Fruit fly (Drosophila melanogaster) whole organism, adult: ENCODE data around the gene Bin1.

Experiments
- CG11617 ChIP-seq: fragments of 200-800 bp; sonication (Bioruptor generic); optimal IDR thresholded peaks from 2 replicates; lab custom pipeline; 2017; ENCODE audit warnings: mild to moderate bottlenecking, missing biosample characterization, missing genetic modification reagents, missing genetic modification characterization
- CG12768 ChIP-seq: fragments of 200-800 bp; sonication (Bioruptor generic); optimal IDR thresholded peaks from 2 replicates; lab custom pipeline; 2017; ENCODE audit warnings: missing biosample characterization, missing genetic modification characterization, mild to moderate bottlenecking, moderate library complexity, missing genetic modification reagents
- CG14711 ChIP-seq: fragments of 200-800 bp; sonication (Bioruptor generic); optimal IDR thresholded peaks from 2 replicates; lab custom pipeline; 2018; ENCODE audit warnings: missing biosample characterization, mild to moderate bottlenecking, missing genetic modification characterization, moderate library complexity
- CG1620 ChIP-seq: fragments of 200-800 bp; sonication (Bioruptor generic); optimal IDR thresholded peaks from 2 replicates; lab custom pipeline; 2016; ENCODE audit warnings: missing biosample characterization, missing genetic modification characterization
- CG33017 ChIP-seq: fragments of 200-800 bp; sonication (Bioruptor generic); optimal IDR thresholded peaks from 2 replicates; lab custom pipeline; 2018; ENCODE audit warnings: missing biosample characterization, mild to moderate bottlenecking, missing genetic modification characterization, moderate library complexity
- CG5204 ChIP-seq: fragments of 200-800 bp; sonication (Bioruptor generic); optimal IDR thresholded peaks from 2 replicates; lab custom pipeline; 2016; ENCODE audit warnings: missing biosample characterization, missing genetic modification characterization
- CG7045 ChIP-seq: fragments of 200-800 bp; sonication (Bioruptor generic); optimal IDR thresholded peaks from 2 replicates; lab custom pipeline; 2017; ENCODE audit warnings: missing biosample characterization, mild to moderate bottlenecking, missing genetic modification characterization
- CG7101 ChIP-seq: fragments of 200-800 bp; sonication (Bioruptor generic); optimal IDR thresholded peaks from 2 replicates; lab custom pipeline; 2018; ENCODE audit warnings: missing biosample characterization, mild to moderate bottlenecking, missing genetic modification characterization, moderate library complexity
- Clk ChIP-seq: fragments of 200-800 bp; sonication (Bioruptor generic); optimal IDR thresholded peaks from 2 replicates; lab custom pipeline; 2017; ENCODE audit warnings: missing biosample characterization, missing genetic modification characterization
- Crg-1 ChIP-seq: fragments of 200-800 bp; sonication (Bioruptor generic); optimal IDR thresholded peaks from 2 replicates; lab custom pipeline; 2016; ENCODE audit warnings: missing biosample characterization, missing genetic modification characterization
- Hr96 ChIP-seq: fragments of 200-800 bp; sonication (Bioruptor generic); optimal IDR thresholded peaks from 2 replicates; lab custom pipeline; 2016; ENCODE audit warnings: missing biosample characterization, missing genetic modification characterization
- Mnt ChIP-seq: fragments of 200-800 bp; sonication (Bioruptor generic); optimal IDR thresholded peaks from 2 replicates; lab custom pipeline; 2016; ENCODE audit warnings: missing biosample characterization, mild to moderate bottlenecking, missing genetic modification characterization
- bab1 ChIP-seq: fragments of 200-800 bp; sonication (Bioruptor generic); optimal IDR thresholded peaks from 3 replicates; lab custom pipeline; 2019; ENCODE audit warnings: missing biosample characterization, mild to moderate bottlenecking, missing genetic modification characterization, moderate library complexity
- cic ChIP-seq: fragments of 200-800 bp; sonication (Bioruptor generic); optimal IDR thresholded peaks from 2 replicates; lab custom pipeline; 2017; ENCODE audit warnings: missing biosample characterization, mild to moderate bottlenecking, missing genetic modification characterization, moderate library complexity
- cnc ChIP-seq, 2 experiments: fragments of >200 bp; optimal IDR thresholded peaks; 2 replicates each; lab custom pipeline; 2017
- kay ChIP-seq: fragments of 200-800 bp; sonication (Bioruptor generic); peaks from one replicate; lab custom pipeline; 2016; ENCODE audit warnings: missing biosample characterization, missing genetic modification characterization, borderline replicate concordance
- ovo ChIP-seq: fragments of 200-800 bp; sonication (Bioruptor generic); optimal IDR thresholded peaks from 2 replicates; lab custom pipeline; 2016; ENCODE audit warnings: missing biosample characterization, missing genetic modification characterization
- pad ChIP-seq: fragments of 200-800 bp; sonication (Bioruptor generic); optimal IDR thresholded peaks from 3 replicates; lab custom pipeline; 2017; ENCODE audit warnings: missing biosample characterization, missing genetic modification characterization, mild to moderate bottlenecking, moderate library complexity, missing genetic modification reagents
- tj ChIP-seq: fragments of 200-800 bp; sonication (Bioruptor generic); optimal IDR thresholded peaks from 3 replicates; lab custom pipeline; 2017; ENCODE audit warnings: missing biosample characterization, mild to moderate bottlenecking, missing genetic modification characterization, moderate library complexity
- toe ChIP-seq: fragments of 200-800 bp; sonication (Bioruptor generic); optimal IDR thresholded peaks from 2 replicates; lab custom pipeline; 2016; ENCODE audit warnings: missing biosample characterization, missing genetic modification characterization

Gene Bin1

DNA sequence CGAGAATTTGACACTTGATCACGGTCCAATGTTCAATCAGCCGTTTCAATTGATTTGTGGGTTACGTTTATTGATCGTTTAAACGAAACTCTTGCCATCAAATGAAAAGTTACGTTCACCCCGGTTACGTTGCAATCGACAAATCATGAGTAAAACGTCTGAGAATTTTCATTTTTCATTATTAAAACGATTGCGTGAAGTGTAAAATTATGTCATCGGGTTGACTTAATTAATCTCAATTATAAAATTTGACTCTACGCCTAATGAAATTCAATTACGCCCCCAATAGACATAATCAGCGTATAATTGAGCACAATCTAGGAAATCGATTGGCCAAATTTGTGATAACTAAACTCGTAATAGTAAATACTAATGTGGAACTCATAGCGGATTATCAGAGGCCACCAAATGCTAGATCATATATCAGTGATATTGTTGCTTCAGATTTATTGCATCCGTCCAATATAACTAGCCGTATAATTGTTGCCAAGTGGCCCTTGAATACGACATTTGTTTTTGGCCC lies 11.2 kb upstream of the Bin1 start:
- TF ChIP-seq bab1 (no peak), CG14711 (no peak), tj (GFP tag; lab: Kevin White, UChicago) (no peak), kay (GFP tag; lab: Kevin White, UChicago) (peak; percentile 30), CG1620 (GFP tag; lab: Kevin White, UChicago) (no peak)

dm6 chr3R:16190782-16191181 lies 1.4 kb upstream of the Bin1 start:
- TF ChIP-seq CG1620 (GFP tag; lab: Kevin White, UChicago) (no peak), cic (peak; percentile 94), tj (GFP tag; lab: Kevin White, UChicago) (peak; percentile 43)

- TF ChIP-seq CG5204 (GFP tag; lab: Kevin White, UChicago) (no peak), tj (GFP tag; lab: Kevin White, UChicago) (peak; percentile 85)
These were observed 909 bp upstream of the Bin1 start for dm6 chr3R:16190183-16190763.

DNA sequence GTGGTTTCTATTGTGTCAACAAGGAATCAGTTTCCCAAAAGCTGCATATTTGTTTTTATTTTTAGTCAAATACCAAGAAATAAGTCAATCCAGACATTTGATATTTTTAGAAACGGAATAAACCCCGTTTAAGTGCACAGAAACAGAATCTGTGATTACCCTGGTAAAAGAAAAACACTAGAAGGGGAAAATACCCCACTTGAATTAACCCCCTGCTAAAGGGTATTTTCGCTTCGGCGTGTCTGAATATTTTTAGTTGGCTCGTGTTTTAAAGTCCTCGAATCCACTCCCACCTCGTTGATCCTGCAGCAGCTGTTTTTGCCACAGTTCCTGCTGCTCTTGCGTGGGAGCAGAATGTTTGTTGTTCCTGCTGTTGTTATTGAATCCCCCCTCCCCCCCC lies 1.6 kb downstream of the Bin1 start:
- TF ChIP-seq Clk (GFP tag; lab: Kevin White, UChicago) (no peak), CG7101 (no peak), CG14711 (no peak), Crg-1 (GFP tag; lab: Kevin White, UChicago) (no peak), cnc (optimal IDR thresholded peaks at IDR 0.05; lab: Kevin White, UChicago) (no peak), kay (GFP tag; lab: Kevin White, UChicago) (no peak), CG11617 (GFP tag; lab: Kevin White, UChicago) (no peak), Mnt (GFP tag; lab: Kevin White, UChicago) (no peak), toe (GFP tag; lab: Kevin White, UChicago) (no peak), ovo (GFP tag; lab: Kevin White, UChicago) (no peak), tj (GFP tag; lab: Kevin White, UChicago) (no peak), CG33017 (tag; lab: Kevin White, UChicago) (no peak), CG1620 (GFP tag; lab: Kevin White, UChicago) (no peak)

DNA sequence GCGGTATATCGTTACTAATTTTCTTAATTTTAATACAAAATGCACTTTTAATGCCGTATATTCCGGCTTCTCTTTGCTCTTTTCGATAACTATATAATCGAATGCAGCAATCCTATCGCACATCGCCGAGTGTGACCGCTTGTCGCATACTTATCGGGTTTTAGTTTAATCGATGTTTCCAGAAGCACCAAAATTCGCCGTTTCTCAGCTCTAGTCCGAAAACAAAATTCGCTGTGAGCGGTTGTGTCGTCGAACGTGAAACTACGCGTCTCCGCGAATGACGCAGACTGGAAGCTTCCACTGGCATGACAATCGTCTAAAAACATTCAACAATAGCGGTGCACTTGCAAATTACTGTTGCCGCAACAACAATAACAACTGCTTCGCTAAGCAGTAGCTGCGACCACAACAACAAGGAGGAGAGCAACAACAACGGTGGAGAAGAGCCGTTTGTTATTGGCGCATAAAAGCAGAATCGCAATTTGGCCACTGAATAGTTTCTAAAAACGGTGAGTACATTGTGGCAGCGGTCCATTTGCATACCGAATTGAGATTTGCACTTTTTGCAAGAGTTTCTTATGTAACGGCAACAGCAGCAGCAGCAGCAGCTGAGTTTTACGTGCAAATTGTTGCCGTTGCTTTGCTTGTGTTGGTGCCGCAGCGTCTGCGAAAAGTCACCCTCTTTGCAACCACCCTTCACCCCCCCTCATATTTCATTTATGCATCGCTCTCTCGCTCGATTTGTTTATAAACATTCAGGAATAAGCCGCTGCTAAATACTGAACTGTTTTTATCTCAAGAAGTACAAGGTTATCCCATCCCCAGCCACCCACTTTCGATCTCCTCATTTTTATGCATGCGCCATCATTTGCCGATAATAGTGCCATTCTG lies 2.3 kb downstream of the Bin1 start, which contains the start of gene sra:
sra (plus strand) TSS at position 209 of the 891 bp plus-strand sequence.
- TF ChIP-seq Mnt (GFP tag; lab: Kevin White, UChicago) (peak; percentile 66), CG7101 (peak; percentile 31), Hr96 (GFP tag; lab: Kevin White, UChicago) (no peak), cic (peak; percentile 37), ovo (GFP tag; lab: Kevin White, UChicago) (peak; percentile 27), toe (GFP tag; lab: Kevin White, UChicago) (no peak), CG12768 (GFP tag; lab: Kevin White, UChicago) (no peak), cnc (optimal IDR thresholded peaks at IDR 0.05; lab: Kevin White, UChicago) (no peak), CG33017 (tag; lab: Kevin White, UChicago) (peak; percentile 36), bab1 (peak; percentile 80), pad (GFP tag; lab: Kevin White, UChicago) (peak; percentile 22), CG14711 (peak; percentile 39), CG11617 (GFP tag; lab: Kevin White, UChicago) (peak; percentile 62), tj (GFP tag; lab: Kevin White, UChicago) (peak; percentile 71), CG7045 (GFP tag; lab: Kevin White, UChicago) (no peak), kay (GFP tag; lab: Kevin White, UChicago) (no peak), Clk (GFP tag; lab: Kevin White, UChicago) (no peak), CG5204 (GFP tag; lab: Kevin White, UChicago) (no peak), Crg-1 (GFP tag; lab: Kevin White, UChicago) (peak; percentile 44), CG1620 (GFP tag; lab: Kevin White, UChicago) (peak; percentile 29)

DNA sequence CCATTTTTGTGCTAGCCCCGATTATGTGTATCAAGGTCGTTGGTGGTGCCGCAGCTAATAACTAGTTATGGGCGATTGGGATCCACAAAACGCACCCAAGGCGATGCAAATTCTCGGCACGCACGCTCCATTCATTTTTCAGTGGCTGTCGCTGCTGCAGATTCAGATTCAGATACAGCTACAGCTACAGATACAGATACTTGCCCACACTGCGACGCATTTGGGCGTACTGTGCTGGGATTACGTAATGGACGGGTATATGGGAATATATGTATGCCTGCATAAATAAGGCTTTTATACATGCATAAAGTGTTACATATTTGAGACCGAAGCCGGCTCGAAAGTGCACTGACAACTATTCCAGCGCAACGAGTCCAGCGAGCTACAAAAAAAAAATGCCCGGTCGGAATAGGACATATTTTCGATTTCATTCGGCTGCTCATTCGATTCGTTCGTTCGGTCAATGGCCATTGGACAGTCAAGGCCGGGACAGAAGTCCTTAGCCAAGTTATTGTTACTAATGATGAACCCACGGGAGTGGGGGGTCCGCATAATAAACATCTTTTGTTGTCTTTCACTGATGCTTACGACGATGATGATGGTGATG lies 7.0 kb downstream of the Bin1 start:
- TF ChIP-seq Clk (GFP tag; lab: Kevin White, UChicago) = no peak
- TF ChIP-seq pad (GFP tag; lab: Kevin White, UChicago) = no peak
- no peak for TF ChIP-seq CG1620 (GFP tag; lab: Kevin White, UChicago)
- no peak for TF ChIP-seq Hr96 (GFP tag; lab: Kevin White, UChicago)
- TF ChIP-seq tj (GFP tag; lab: Kevin White, UChicago) = no peak
- TF ChIP-seq toe (GFP tag; lab: Kevin White, UChicago) = no peak
- no peak for TF ChIP-seq CG33017 (tag; lab: Kevin White, UChicago)
- no peak for TF ChIP-seq bab1
- TF ChIP-seq CG14711 = no peak
- TF ChIP-seq cnc (optimal IDR thresholded peaks at IDR 0.05; lab: Kevin White, UChicago) = no peak
- no peak for TF ChIP-seq CG11617 (GFP tag; lab: Kevin White, UChicago)
- no peak for TF ChIP-seq Crg-1 (GFP tag; lab: Kevin White, UChicago)
- no peak for TF ChIP-seq kay (GFP tag; lab: Kevin White, UChicago)
- no peak for TF ChIP-seq CG12768 (GFP tag; lab: Kevin White, UChicago)
- TF ChIP-seq CG7101 = no peak
